Worm (Caenorhabditis elegans) whole organism, dauer: ENCODE data around the gene mdt-8.
"Not testable (repeated sequence)": the region's sequence is repeated elsewhere in the genome, so short reads cannot be mapped to it uniquely, and the experiment has no call there.

Source experiments
- unc-62 ChIP-seq: sonication (generic microtip); optimal IDR thresholded peaks from 2 replicates; lab custom pipeline; 2017; ENCODE audit warnings: missing biosample characterization, missing genetic modification reagents, missing genetic modification characterization

mdt-8 gene

ce11 chrII:11545952-11546325 is 12.3 kb upstream of the mdt-8 start:
- TF ChIP-seq unc-62 (GFP tag; lab: Kevin White, UChicago) = no peak

ce11 chrII:11545299-11545951 is 11.8 kb upstream of the mdt-8 start, which contains the start of gene dnj-13:
TSS of gene dnj-13 (plus strand) at chrII:11545701.
- no peak for TF ChIP-seq unc-62 (GFP tag; lab: Kevin White, UChicago)

- TF ChIP-seq unc-62 (GFP tag; lab: Kevin White, UChicago) = no peak
Observed at ce11 chrII:11544714-11545113, 11.1 kb upstream of the mdt-8 start, which contains the start of gene F54D5.9. TSS of gene F54D5.9 (minus strand) at chrII:11544828.

ce11 chrII:11542958-11543357 is 9.3 kb upstream of the mdt-8 start:
- TF ChIP-seq unc-62 (GFP tag; lab: Kevin White, UChicago) = no peak

ce11 chrII:11542385-11542784 is 8.8 kb upstream of the mdt-8 start, which contains the start of gene gtf-2E2:
TSS of gene gtf-2E2 (minus strand) at chrII:11542495.
- TF ChIP-seq unc-62 (GFP tag; lab: Kevin White, UChicago) = no peak

- TF ChIP-seq unc-62 (GFP tag; lab: Kevin White, UChicago) = no peak
Observed at ce11 chrII:11538741-11539140, 5.1 kb upstream of the mdt-8 start, which contains the start of gene Y62F5A.9. TSS of gene Y62F5A.9 (minus strand) at chrII:11538841.

ce11 chrII:11537606-11538016 is 4.0 kb upstream of the mdt-8 start:
- TF ChIP-seq unc-62 (GFP tag; lab: Kevin White, UChicago) = no peak

- no peak for TF ChIP-seq unc-62 (GFP tag; lab: Kevin White, UChicago)
Observed at ce11 chrII:11537115-11537514, 3.5 kb upstream of the mdt-8 start.

ce11 chrII:11536505-11536904 is 2.9 kb upstream of the mdt-8 start:
- TF ChIP-seq unc-62 (GFP tag; lab: Kevin White, UChicago) = no peak

- TF ChIP-seq unc-62 (GFP tag; lab: Kevin White, UChicago) = no peak
Observed at ce11 chrII:11535924-11536323, 2.3 kb upstream of the mdt-8 start.

- TF ChIP-seq unc-62 (GFP tag; lab: Kevin White, UChicago) = no peak
Observed at ce11 chrII:11535429-11535828, 1.8 kb upstream of the mdt-8 start.

- TF ChIP-seq unc-62 (GFP tag; lab: Kevin White, UChicago) = not testable (repeated sequence)
Observed at ce11 chrII:11534429-11535099, 948 bp upstream of the mdt-8 start, which contains the start of gene Y62F5A.12. TSS of gene Y62F5A.12 (minus strand) at chrII:11534479.

- TF ChIP-seq unc-62 (GFP tag; lab: Kevin White, UChicago) = no peak
Observed at ce11 chrII:11526954-11527353, 6.7 kb downstream of the mdt-8 start, which contains the start of gene age-1. TSS of gene age-1 (minus strand) at chrII:11527054.

ce11 chrII:11521300-11521699 is 12.3 kb downstream of the mdt-8 start, which contains the start of gene Y62F5A.10:
TSS of gene Y62F5A.10 (plus strand) at chrII:11521600.
- no peak for TF ChIP-seq unc-62 (GFP tag; lab: Kevin White, UChicago)

- TF ChIP-seq unc-62 (GFP tag; lab: Kevin White, UChicago) = no peak
Observed at ce11 chrII:11518184-11518583, 15.4 kb downstream of the mdt-8 start, which contains the start of gene B0334.10. TSS of gene B0334.10 (plus strand) at chrII:11518484.

- no peak for TF ChIP-seq unc-62 (GFP tag; lab: Kevin White, UChicago)
Observed at ce11 chrII:11514775-11515174, 18.8 kb downstream of the mdt-8 start, which contains the start of gene srh-44. TSS of gene srh-44 (plus strand) at chrII:11515075.
